Worm (Caenorhabditis elegans) whole organism, young adult: ENCODE data around the gene AH6.3.

Source experiments
- B0261.1 ChIP-seq: sonication (generic microtip); optimal IDR thresholded peaks from 2 replicates; lab custom pipeline; 2016; ENCODE audit warnings: mild to moderate bottlenecking, missing genetic modification characterization, moderate library complexity, missing compliant biosample characterization
- C06A6.2 ChIP-seq: fragments of 200-800 bp; sonication (Bioruptor generic); conservative IDR thresholded peaks from 2 replicates; pipeline ENCODE4 v1.3.6; 2022; ENCODE audit warnings: missing genetic modification characterization, missing compliant biosample characterization
- C17E4.6 ChIP-seq: fragments of 200-800 bp; sonication (Bioruptor generic); IDR thresholded peaks from 2 replicates; pipeline ENCODE4 v1.3.6; 2022; ENCODE audit warnings: missing genetic modification reagents, missing genetic modification characterization, missing compliant biosample characterization
- F23B12.7 ChIP-seq: sonication (generic microtip); optimal IDR thresholded peaks from 2 replicates; lab custom pipeline; 2017; ENCODE audit warnings: missing genetic modification characterization, mild to moderate bottlenecking, missing compliant biosample characterization, antibody characterized with exemption, moderate library complexity; ENCODE audit not compliant: insufficient read depth
- F37B4.10 ChIP-seq: fragments of 200-800 bp; sonication (Bioruptor generic); IDR thresholded peaks from 2 replicates; pipeline ENCODE4 v1.3.6; 2022; ENCODE audit warnings: missing genetic modification characterization, missing compliant biosample characterization
- F52B5.7 ChIP-seq: sonication (generic microtip); optimal IDR thresholded peaks from 2 replicates; lab custom pipeline; 2016; ENCODE audit warnings: mild to moderate bottlenecking, missing genetic modification characterization, missing compliant biosample characterization
- K11D2.4 ChIP-seq: fragments of 200-800 bp; sonication (Bioruptor generic); IDR thresholded peaks from 2 replicates; pipeline ENCODE4 v1.3.6; 2022; ENCODE audit warnings: missing genetic modification reagents, missing genetic modification characterization, missing compliant biosample characterization
- T07F8.4 ChIP-seq: sonication (generic microtip); optimal IDR thresholded peaks from 2 replicates; lab custom pipeline; 2016; ENCODE audit warnings: mild to moderate bottlenecking, missing genetic modification characterization, moderate library complexity, missing compliant biosample characterization
- Y53F4B.3 ChIP-seq: fragments of 200-800 bp; sonication (Bioruptor generic); IDR thresholded peaks from 2 replicates; pipeline ENCODE4 v1.3.6; 2022; ENCODE audit warnings: missing genetic modification reagents, missing genetic modification characterization, missing compliant biosample characterization
- Y53G8AR.9 ChIP-seq: fragments of 200-800 bp; sonication (Bioruptor generic); conservative IDR thresholded peaks from 2 replicates; pipeline ENCODE4 v1.3.6; 2022; ENCODE audit warnings: missing genetic modification reagents, missing genetic modification characterization, missing compliant biosample characterization
- Y56A3A.18 ChIP-seq: fragments of 200-800 bp; sonication (Bioruptor generic); IDR thresholded peaks from 2 replicates; pipeline ENCODE4 v1.3.6; 2022; ENCODE audit warnings: missing genetic modification reagents, missing genetic modification characterization, missing compliant biosample characterization
- Y79H2A.3 ChIP-seq: fragments of 200-800 bp; sonication (Bioruptor generic); conservative IDR thresholded peaks from 2 replicates; pipeline ENCODE4 v1.3.6; 2022; ENCODE audit warnings: missing genetic modification reagents, missing genetic modification characterization, missing compliant biosample characterization
- aptf-2 ChIP-seq: fragments of 200-800 bp; sonication (Bioruptor generic); conservative IDR thresholded peaks from 2 replicates; pipeline ENCODE4 v1.3.6; 2022; ENCODE audit warnings: missing genetic modification reagents, missing genetic modification characterization, missing compliant biosample characterization
- atf-7 ChIP-seq: sonication (generic microtip); optimal IDR thresholded peaks from 2 replicates; lab custom pipeline; 2017; ENCODE audit warnings: mild to moderate bottlenecking, missing genetic modification characterization, missing compliant biosample characterization
- athp-1 ChIP-seq: sonication (generic microtip); optimal IDR thresholded peaks from 2 replicates; lab custom pipeline; 2017; ENCODE audit warnings: mild to moderate bottlenecking, missing genetic modification characterization, missing compliant biosample characterization
- attf-6 ChIP-seq: fragments of 200-800 bp; sonication (Bioruptor generic); IDR thresholded peaks from 2 replicates; pipeline ENCODE4 v1.3.6; 2022; ENCODE audit warnings: missing genetic modification reagents, missing genetic modification characterization, missing compliant biosample characterization
- efl-1 ChIP-seq: fragments of 150-350 bp; optimal IDR thresholded peaks from 2 replicates; lab custom pipeline; 2014; ENCODE audit warnings: missing biosample characterization, missing genetic modification reagents, missing genetic modification characterization
- egl-18 ChIP-seq: fragments of 200-800 bp; sonication (Bioruptor generic); IDR thresholded peaks from 2 replicates; pipeline ENCODE4 v1.3.6; 2022; ENCODE audit warnings: missing genetic modification reagents, missing genetic modification characterization, missing compliant biosample characterization
- gei-17 ChIP-seq: fragments of 200-800 bp; sonication (Bioruptor generic); optimal IDR thresholded peaks from 2 replicates; lab custom pipeline; 2018; ENCODE audit warnings: mild to moderate bottlenecking, missing genetic modification characterization, missing compliant biosample characterization
- hmg-1.2 ChIP-seq: fragments of 200-800 bp; sonication (Bioruptor generic); IDR thresholded peaks from 2 replicates; pipeline ENCODE4 v1.3.6; 2022; ENCODE audit warnings: missing genetic modification reagents, missing genetic modification characterization, missing compliant biosample characterization
- hrde-1 ChIP-seq: sonication (generic microtip); optimal IDR thresholded peaks from 2 replicates; lab custom pipeline; 2016; ENCODE audit warnings: missing genetic modification characterization, mild to moderate bottlenecking, missing compliant biosample characterization, moderate library complexity, missing genotype, missing genetic modification reagents, borderline replicate concordance
- lin-26 ChIP-seq: fragments of 200-800 bp; sonication (Bioruptor generic); IDR thresholded peaks from 2 replicates; pipeline ENCODE4 v1.3.6; 2022; ENCODE audit warnings: missing genetic modification reagents, missing genetic modification characterization, missing compliant biosample characterization
- lin-40 ChIP-seq: sonication (generic microtip); optimal IDR thresholded peaks from 2 replicates; lab custom pipeline; 2016; ENCODE audit warnings: missing genetic modification characterization, mild to moderate bottlenecking, missing compliant biosample characterization, missing genotype, missing genetic modification reagents
- lsl-1 ChIP-seq: fragments of 200-800 bp; sonication (Bioruptor generic); optimal IDR thresholded peaks from 2 replicates; lab custom pipeline; 2018; ENCODE audit warnings: mild to moderate bottlenecking, missing genetic modification characterization, moderate library complexity, missing compliant biosample characterization
- lsy-27 ChIP-seq: sonication (generic microtip); optimal IDR thresholded peaks from 2 replicates; lab custom pipeline; 2017; ENCODE audit warnings: missing genetic modification characterization, mild to moderate bottlenecking, missing compliant biosample characterization, antibody characterized with exemption, missing genotype, borderline replicate concordance; ENCODE audit not compliant: insufficient read depth
- madf-6 ChIP-seq: fragments of 200-800 bp; sonication (Bioruptor generic); IDR thresholded peaks from 2 replicates; pipeline ENCODE4 v1.3.6; 2022; ENCODE audit warnings: missing genetic modification reagents, missing genetic modification characterization, missing compliant biosample characterization
- madf-8 ChIP-seq: fragments of 200-800 bp; sonication (Bioruptor generic); conservative IDR thresholded peaks from 2 replicates; pipeline ENCODE4 v1.3.6; 2022; ENCODE audit warnings: missing genetic modification reagents, missing genetic modification characterization, missing compliant biosample characterization
- mcd-1 ChIP-seq: fragments of 200-800 bp; sonication (Bioruptor generic); IDR thresholded peaks from 2 replicates; pipeline ENCODE4 v1.3.6; 2022; ENCODE audit warnings: missing genetic modification reagents, missing genetic modification characterization, missing compliant biosample characterization
- mes-4 ChIP-seq: sonication (generic microtip); optimal IDR thresholded peaks from 2 replicates; lab custom pipeline; 2016; ENCODE audit warnings: missing genotype, missing genetic modification characterization, missing compliant biosample characterization
- nhr-120 ChIP-seq: fragments of 200-800 bp; sonication (Bioruptor generic); IDR thresholded peaks from 2 replicates; pipeline ENCODE4 v1.3.6; 2022; ENCODE audit warnings: missing genetic modification characterization, missing compliant biosample characterization
- nhr-27 ChIP-seq: fragments of 200-800 bp; sonication (Bioruptor generic); optimal IDR thresholded peaks from 2 replicates; lab custom pipeline; 2018; ENCODE audit warnings: mild to moderate bottlenecking, missing genetic modification characterization, moderate library complexity, missing compliant biosample characterization
- rec-8 ChIP-seq, 2 experiments: sonication (generic microtip); optimal IDR thresholded peaks; 2 replicates each; lab custom pipeline; 2016; ENCODE audit warnings: mild to moderate bottlenecking in 2 of 2, missing genetic modification characterization in 2 of 2, missing genetic modification reagents in 2 of 2, missing genotype in 2 of 2, missing biosample characterization in 1 of 2, missing compliant biosample characterization in 1 of 2, moderate library complexity in 1 of 2
- snpc-3.4 ChIP-seq: sonication (generic microtip); optimal IDR thresholded peaks from 2 replicates; lab custom pipeline; 2017; ENCODE audit warnings: missing genetic modification characterization, mild to moderate bottlenecking, missing compliant biosample characterization, antibody characterized with exemption, moderate library complexity, missing genotype, missing genetic modification reagents
- somi-1 ChIP-seq: fragments of 200-800 bp; sonication (Bioruptor generic); optimal IDR thresholded peaks from 2 replicates; lab custom pipeline; 2018; ENCODE audit warnings: mild to moderate bottlenecking, missing genetic modification characterization, missing compliant biosample characterization
- tlf-1 ChIP-seq: fragments of 200-800 bp; sonication (Bioruptor generic); optimal IDR thresholded peaks from 2 replicates; lab custom pipeline; 2018; ENCODE audit warnings: mild to moderate bottlenecking, missing genetic modification characterization, missing compliant biosample characterization
- xnd-1 ChIP-seq: sonication (generic microtip); optimal IDR thresholded peaks from 2 replicates; lab custom pipeline; 2016; ENCODE audit warnings: missing genotype, missing genetic modification reagents, missing genetic modification characterization, missing compliant biosample characterization
- zfh-2 ChIP-seq: fragments of 200-800 bp; sonication (Bioruptor generic); conservative IDR thresholded peaks from 2 replicates; pipeline ENCODE4 v1.3.6; 2022; ENCODE audit warnings: missing genetic modification reagents, missing genetic modification characterization, missing compliant biosample characterization
- ztf-22 ChIP-seq: fragments of 200-800 bp; sonication (Bioruptor generic); optimal IDR thresholded peaks from 2 replicates; lab custom pipeline; 2018; ENCODE audit warnings: mild to moderate bottlenecking, missing genetic modification characterization, moderate library complexity, missing compliant biosample characterization
- ztf-28 ChIP-seq: fragments of 200-800 bp; sonication (Bioruptor generic); IDR thresholded peaks from 2 replicates; pipeline ENCODE4 v1.3.6; 2022; ENCODE audit warnings: missing genetic modification reagents, missing genetic modification characterization, missing compliant biosample characterization
- ztf-3 ChIP-seq: fragments of 200-800 bp; sonication (Bioruptor generic); optimal IDR thresholded peaks from 2 replicates; lab custom pipeline; 2018; ENCODE audit warnings: mild to moderate bottlenecking, missing genetic modification characterization, missing compliant biosample characterization
- ztf-6 ChIP-seq: fragments of 200-800 bp; sonication (Bioruptor generic); IDR thresholded peaks from 2 replicates; pipeline ENCODE4 v1.3.6; 2022; ENCODE audit warnings: missing genetic modification reagents, missing genetic modification characterization, missing compliant biosample characterization

The AH6.3 gene

ce11 chrII:9507181-9507580 is 11.7 kb upstream of the AH6.3 start, which contains the start of gene gcy-3:
gcy-3 (minus strand) TSS chrII:9507281.
- TF ChIP-seq athp-1 (tag; lab: Kevin White, UChicago) (no peak), T07F8.4 (tag; lab: Kevin White, UChicago) (no peak), ztf-28 (GFP tag; lab: Robert Waterston, UW) (no peak), nhr-27 (tag; lab: Kevin White, UChicago) (no peak), C06A6.2 (GFP tag; lab: Robert Waterston, UW) (no peak), lin-40 (no peak), aptf-2 (GFP tag; lab: Robert Waterston, UW) (no peak), hmg-1.2 (GFP tag; lab: Robert Waterston, UW) (no peak)

ce11 chrII:9516836-9517235 is 2.0 kb upstream of the AH6.3 start, which contains the start of gene gcy-1:
gcy-1 (minus strand) TSS chrII:9516936.
- TF ChIP-seq mes-4, result no peak
- no peak for TF ChIP-seq Y79H2A.3 (GFP tag; lab: Robert Waterston, UW)
- no peak for TF ChIP-seq lin-40
- TF ChIP-seq, all 124 proteins: peak for 0

ce11 chrII:9521570-9521969 is 2.7 kb downstream of the AH6.3 start, which contains the start of gene sra-1:
sra-1 (minus strand) TSS chrII:9521670.
- no peak for TF ChIP-seq madf-8 (GFP tag; lab: Robert Waterston, UW)
- no peak for TF ChIP-seq mcd-1 (GFP tag; lab: Robert Waterston, UW)
- no peak for TF ChIP-seq B0261.1
- TF ChIP-seq ztf-6 (GFP tag; lab: Robert Waterston, UW), result no peak
- TF ChIP-seq lsl-1 (GFP tag; lab: Kevin White, UChicago), result no peak
- no peak for TF ChIP-seq F52B5.7 (tag; lab: Kevin White, UChicago)
- TF ChIP-seq zfh-2 (GFP tag; lab: Robert Waterston, UW), result no peak
- no peak for TF ChIP-seq Y79H2A.3 (GFP tag; lab: Robert Waterston, UW)
- TF ChIP-seq ztf-22, result no peak
- no peak for TF ChIP-seq tlf-1 (GFP tag; lab: Kevin White, UChicago)
- no peak for TF ChIP-seq Y56A3A.18
- TF ChIP-seq F37B4.10, result no peak
- no peak for TF ChIP-seq madf-6 (GFP tag; lab: Robert Waterston, UW)
- no peak for TF ChIP-seq gei-17
- TF ChIP-seq Y53G8AR.9 (GFP tag; lab: Robert Waterston, UW), result no peak
- TF ChIP-seq lsy-27 (tag; lab: Kevin White, UChicago), result no peak
- no peak for TF ChIP-seq hrde-1 (tag; lab: Kevin White, UChicago)
- no peak for TF ChIP-seq F23B12.7 (tag; lab: Kevin White, UChicago)
- TF ChIP-seq attf-6 (GFP tag; lab: Robert Waterston, UW), result no peak
- TF ChIP-seq, all 124 proteins: peak for 0

- TF ChIP-seq snpc-3.4 (tag; lab: Kevin White, UChicago) (no peak), lsl-1 (GFP tag; lab: Kevin White, UChicago) (no peak), ztf-3 (GFP tag; lab: Kevin White, UChicago) (no peak), xnd-1 (tag; lab: Kevin White, UChicago) (no peak), aptf-2 (GFP tag; lab: Robert Waterston, UW) (no peak), ztf-28 (GFP tag; lab: Robert Waterston, UW) (no peak), egl-18 (GFP tag; lab: Robert Waterston, UW) (no peak), lin-26 (no peak), F23B12.7 (tag; lab: Kevin White, UChicago) (no peak), Y53F4B.3 (GFP tag; lab: Robert Waterston, UW) (no peak), somi-1 (no peak), ztf-22 (no peak), efl-1 (GFP tag; lab: Kevin White, UChicago) (no peak), atf-7 (tag; lab: Kevin White, UChicago) (no peak), C17E4.6 (GFP tag; lab: Robert Waterston, UW) (no peak), attf-6 (GFP tag; lab: Robert Waterston, UW) (no peak), nhr-120 (no peak), K11D2.4 (GFP tag; lab: Robert Waterston, UW) (no peak), rec-8 (tag; optimal IDR thresholded peaks at IDR 0.05; lab: Kevin White, UChicago) (no peak), hrde-1 (tag; lab: Kevin White, UChicago) (no peak)
Observed at ce11 chrII:9522986-9523385, 4.1 kb downstream of the AH6.3 start, which contains the start of gene AH6.17. AH6.17 (plus strand) TSS chrII:9523170.
